Worm (Caenorhabditis elegans) whole organism, L4/young adult: Measurements from ENCODE around the gene W02D7.8.

Experiments used
- W03F9.2 ChIP-seq: fragments of 150-350 bp; optimal IDR thresholded peaks from 2 replicates; lab custom pipeline; 2014; ENCODE audit warnings: missing biosample characterization, missing genetic modification characterization
- dao-5 ChIP-seq: sonication (generic microtip); optimal IDR thresholded peaks from 2 replicates; lab custom pipeline; 2016; ENCODE audit warnings: missing genotype, missing genetic modification characterization, moderate library complexity, missing compliant biosample characterization
- him-1 ChIP-seq: sonication (generic microtip); optimal IDR thresholded peaks from 2 replicates; lab custom pipeline; 2016; ENCODE audit warnings: missing genotype, missing genetic modification reagents, missing genetic modification characterization, missing compliant biosample characterization

ce11 chrV:8278830-8279229, 27.4 kb downstream of the W02D7.8 start, which contains the start of gene str-136:
- no peak for TF ChIP-seq dao-5 (tag; lab: Kevin White, UChicago)
- TF ChIP-seq him-1 (tag; lab: Kevin White, UChicago) = no peak
- no peak for TF ChIP-seq W03F9.2 (tag; lab: Kevin White, UChicago)
